Fruit fly (Drosophila melanogaster): ENCODE results near the gene CG32750.

CG32750 gene

DNA sequence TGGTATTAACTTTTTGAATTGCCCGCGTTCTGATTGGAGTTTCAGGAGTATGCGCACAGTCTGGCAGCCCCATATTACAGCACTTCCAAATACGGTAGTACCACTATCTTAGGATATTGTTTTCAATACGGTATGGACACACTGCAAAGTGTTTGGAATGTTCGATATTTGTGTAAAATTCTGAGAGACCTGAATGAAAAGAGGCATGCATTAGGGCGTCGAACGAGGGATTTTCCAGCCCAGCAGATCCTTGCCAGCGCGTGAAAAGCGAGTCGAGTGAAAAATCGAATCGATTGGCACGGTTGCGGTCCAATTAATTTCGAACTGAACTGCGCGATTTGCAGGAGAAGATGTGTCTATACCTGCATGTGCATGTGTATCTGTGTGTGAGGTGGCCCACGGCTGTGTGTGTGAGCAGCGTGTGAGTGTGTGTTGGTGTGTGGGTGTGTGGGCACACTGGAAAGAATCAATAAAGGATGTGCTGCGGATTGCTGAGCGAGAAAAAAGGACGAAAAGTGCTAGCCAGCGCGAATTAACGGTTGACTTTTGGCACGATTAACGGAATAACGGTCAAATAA, 29.3 kb upstream of the CG32750 start, which contains the start of gene dtn (continued):
- peak; percentile 73 for TF ChIP-seq nerfin-1 (tag; optimal IDR thresholded peaks at IDR 0.05)
- TF ChIP-seq Elba2 (GFP tag; optimal IDR thresholded peaks at IDR 0.05) = no peak
- TF ChIP-seq CG16815 (GFP tag; optimal IDR thresholded peaks at IDR 0.05) = no peak
- no peak for TF ChIP-seq CG7745 (tag; optimal IDR thresholded peaks at IDR 0.05)
- no peak for TF ChIP-seq Camta (GFP tag; optimal IDR thresholded peaks at IDR 0.05)
- peak; percentile 33; the same call in 1 of the 2 replicates for TF ChIP-seq CG3847 (GFP tag; IDR thresholded peaks at IDR 0.05)
- peak; percentile 57 for TF ChIP-seq D (optimal IDR thresholded peaks at IDR 0.05)
- no peak for TF ChIP-seq D (GFP tag; optimal IDR thresholded peaks at IDR 0.05)
- TF ChIP-seq CG10366 (GFP tag; IDR thresholded peaks at IDR 0.05) = no peak
- TF ChIP-seq dysf (GFP tag; IDR thresholded peaks at IDR 0.05) = no peak
- TF ChIP-seq CG11723 (GFP tag; optimal IDR thresholded peaks at IDR 0.05) = no peak
- peak; percentile 92 for TF ChIP-seq CG8478 (optimal IDR thresholded peaks at IDR 0.05)
- no peak for TF ChIP-seq ato (GFP tag; IDR thresholded peaks at IDR 0.05; ENCODE audit: partially characterized antibody)
- TF ChIP-seq NfI (GFP tag; optimal IDR thresholded peaks at IDR 0.05) = no peak
- peak; percentile 37 for TF ChIP-seq Dref (GFP tag; IDR thresholded peaks at IDR 0.05)
- TF ChIP-seq tap (tag; optimal IDR thresholded peaks at IDR 0.05) = no peak
- TF ChIP-seq repo (GFP tag; optimal IDR thresholded peaks at IDR 0.05) = no peak
- no peak for TF ChIP-seq CG7556 (GFP tag; optimal IDR thresholded peaks at IDR 0.05)
- TF ChIP-seq CG7839 (tag; optimal IDR thresholded peaks at IDR 0.05) = no peak
- TF ChIP-seq NFAT (GFP tag; IDR thresholded peaks at IDR 0.05) = no peak
- peak; percentile 50 for TF ChIP-seq Sin3A (optimal IDR thresholded peaks at IDR 0.05)
- TF ChIP-seq tna (GFP tag; IDR thresholded peaks at IDR 0.05; ENCODE audit: partially characterized antibody) = no peak
- no peak for TF ChIP-seq wdn (GFP tag; IDR thresholded peaks at IDR 0.05)
- no peak for TF ChIP-seq CG14441 (GFP tag; IDR thresholded peaks at IDR 0.05)
- TF ChIP-seq stc (GFP tag; IDR thresholded peaks at IDR 0.05) = no peak
- TF ChIP-seq CG14710 (tag; optimal IDR thresholded peaks at IDR 0.05) = peak; percentile 99
- peak; percentile 33 for TF ChIP-seq Fer1 (GFP tag; optimal IDR thresholded peaks at IDR 0.05)
- peak; percentile 95 for TF ChIP-seq MESR4 (GFP tag; optimal IDR thresholded peaks at IDR 0.05)
- TF ChIP-seq btn (GFP tag; optimal IDR thresholded peaks at IDR 0.05) = no peak
- TF ChIP-seq CG14014 (GFP tag; IDR thresholded peaks at IDR 0.05) = no peak
- TF ChIP-seq CG7963 (GFP tag; IDR thresholded peaks at IDR 0.05; ENCODE audit: partially characterized antibody) = no peak
- TF ChIP-seq z (GFP tag; IDR thresholded peaks at IDR 0.05) = no peak
- no peak for TF ChIP-seq al (GFP tag; IDR thresholded peaks at IDR 0.05)
- no peak for TF ChIP-seq CG10543 (GFP tag; optimal IDR thresholded peaks at IDR 0.05)
- TF ChIP-seq otp (GFP tag; IDR thresholded peaks at IDR 0.05) = no peak
- no peak for TF ChIP-seq exex (tag; optimal IDR thresholded peaks at IDR 0.05)
- TF ChIP-seq MTF-1 (GFP tag; optimal IDR thresholded peaks at IDR 0.05; ENCODE audit: borderline replicate concordance) = no peak
- TF ChIP-seq sim (GFP tag; IDR thresholded peaks at IDR 0.05) = no peak
- TF ChIP-seq sr (GFP tag; IDR thresholded peaks at IDR 0.05) = 0 out of 3 replicates have a peak, but pooled peaks have one; percentile 8
- peak; percentile 5 for TF ChIP-seq CG10147 (GFP tag; optimal IDR thresholded peaks at IDR 0.05)
- TF ChIP-seq CG11085 (GFP tag; IDR thresholded peaks at IDR 0.05) = no peak
- TF ChIP-seq Atf3 (GFP tag; optimal IDR thresholded peaks at IDR 0.05) = no peak
- TF ChIP-seq BtbVII (GFP tag; optimal IDR thresholded peaks at IDR 0.05) = no peak
- TF ChIP-seq cwo (GFP tag; optimal IDR thresholded peaks at IDR 0.05) = no peak
- no peak for TF ChIP-seq CG31365 (tag; optimal IDR thresholded peaks at IDR 0.05)
- no peak for TF ChIP-seq CG17186 (GFP tag; optimal IDR thresholded peaks at IDR 0.05)
- TF ChIP-seq tin (GFP tag; optimal IDR thresholded peaks at IDR 0.05) = no peak
- no peak for TF ChIP-seq CG12299 (tag; optimal IDR thresholded peaks at IDR 0.05)
- TF ChIP-seq ems (GFP tag; optimal IDR thresholded peaks at IDR 0.05) = no peak
- TF ChIP-seq CG17612 (GFP tag; IDR thresholded peaks at IDR 0.05) = no peak
- peak; percentile 79 to 95 for TF ChIP-seq insv (GFP tag; optimal IDR thresholded peaks at IDR 0.05)
- no peak for TF ChIP-seq mam (GFP tag; optimal IDR thresholded peaks at IDR 0.05)
